Fruit fly (Drosophila melanogaster): ENCODE data around the gene Krn.

Krn gene

dm6 chr3L:17652878-17653700 is 991 bp downstream of the Krn start (continued):
- peak; percentile 26 for TF ChIP-seq Jarid2 (GFP tag; optimal IDR thresholded peaks at IDR 0.05)
- TF ChIP-seq Tbp (GFP tag; optimal IDR thresholded peaks at IDR 0.05) = no peak
- TF ChIP-seq pros (GFP tag; optimal IDR thresholded peaks at IDR 0.05) = peak; percentile 81
- no peak for TF ChIP-seq CG30403 (GFP tag; optimal IDR thresholded peaks at IDR 0.05)
- TF ChIP-seq dati (GFP tag; IDR thresholded peaks at IDR 0.05) = no peak
- TF ChIP-seq CG6791 (GFP tag; IDR thresholded peaks at IDR 0.05; ENCODE audit: partially characterized antibody) = no peak
- peak; percentile 8 for TF ChIP-seq CoRest (tag; optimal IDR thresholded peaks at IDR 0.05)
- no peak for TF ChIP-seq CG4404 (GFP tag; IDR thresholded peaks at IDR 0.05)
- peak; percentile 71; the same call in 1 of the 2 replicates for TF ChIP-seq E2f1 (GFP tag; IDR thresholded peaks at IDR 0.05)
- TF ChIP-seq CG12104 (GFP tag; optimal IDR thresholded peaks at IDR 0.05) = peak; percentile 47
- TF ChIP-seq Fer3 (tag; optimal IDR thresholded peaks at IDR 0.05) = peak; percentile 39
- TF ChIP-seq tup (GFP tag; optimal IDR thresholded peaks at IDR 0.05) = no peak
- no peak; the same call in 2 of the 3 replicates for TF ChIP-seq so (GFP tag; IDR thresholded peaks at IDR 0.05)
- no peak for TF ChIP-seq oc (tag; optimal IDR thresholded peaks at IDR 0.05)
- TF ChIP-seq ase (GFP tag; IDR thresholded peaks at IDR 0.05) = peak; percentile 55; the same call in 2 of the 3 replicates
- no peak for TF ChIP-seq CG3163 (GFP tag; optimal IDR thresholded peaks at IDR 0.05)
- peak; percentile 86 for TF ChIP-seq ara (GFP tag; IDR thresholded peaks at IDR 0.05)
- TF ChIP-seq CG1233 (GFP tag; optimal IDR thresholded peaks at IDR 0.05) = peak; percentile 2
- no peak for TF ChIP-seq CG12236 (GFP tag; optimal IDR thresholded peaks at IDR 0.05)

dm6 chr3L:17651717-17652651 is 2.1 kb downstream of the Krn start:
- TF ChIP-seq CG10431 (GFP tag; optimal IDR thresholded peaks at IDR 0.05) = no peak
- no peak for TF ChIP-seq onecut (GFP tag; IDR thresholded peaks at IDR 0.05)
- 0 out of 2 replicates have a peak, but pooled peaks have one; percentile 22 for TF ChIP-seq crol (GFP tag; IDR thresholded peaks at IDR 0.05)
- 0 out of 2 replicates have a peak, but pooled peaks have one; percentile 19 for TF ChIP-seq CG43689 (GFP tag; IDR thresholded peaks at IDR 0.05)
- peak; percentile 78 for TF ChIP-seq oc (tag; optimal IDR thresholded peaks at IDR 0.05)
- TF ChIP-seq CG1792 (GFP tag; optimal IDR thresholded peaks at IDR 0.05) = no peak
- peak; percentile 89 for TF ChIP-seq Blimp-1 (GFP tag; optimal IDR thresholded peaks at IDR 0.05)
- TF ChIP-seq dimm (GFP tag; IDR thresholded peaks at IDR 0.05) = no peak
- TF ChIP-seq HLH3B (GFP tag; IDR thresholded peaks at IDR 0.05) = 0 out of 2 replicates have a peak, but pooled peaks have one; percentile 6
- peak; percentile 5 for TF ChIP-seq CG2116 (GFP tag; optimal IDR thresholded peaks at IDR 0.05)
- peak; percentile 27 for TF ChIP-seq phol (tag; optimal IDR thresholded peaks at IDR 0.05)
- TF ChIP-seq Max (GFP tag; optimal IDR thresholded peaks at IDR 0.05) = no peak
- no peak for TF ChIP-seq CG12104 (GFP tag; optimal IDR thresholded peaks at IDR 0.05)
- TF ChIP-seq CG31388 (GFP tag; optimal IDR thresholded peaks at IDR 0.05) = no peak
- TF ChIP-seq Vsx1 (GFP tag; optimal IDR thresholded peaks at IDR 0.05) = peak; percentile 16
- no peak for TF ChIP-seq Myb (GFP tag; optimal IDR thresholded peaks at IDR 0.05)
- no peak for TF ChIP-seq Lhr (GFP tag; optimal IDR thresholded peaks at IDR 0.05)
- no peak for TF ChIP-seq peb (GFP tag; IDR thresholded peaks at IDR 0.05)
- TF ChIP-seq Camta (GFP tag; optimal IDR thresholded peaks at IDR 0.05) = peak; percentile 8
- TF ChIP-seq ase (GFP tag; IDR thresholded peaks at IDR 0.05) = no peak
- TF ChIP-seq vvl (GFP tag; IDR thresholded peaks at IDR 0.05) = peak; percentile 29; the same call in 1 of the 2 replicates
- no peak for TF ChIP-seq Jarid2 (GFP tag; optimal IDR thresholded peaks at IDR 0.05)
- TF ChIP-seq Xbp1 (GFP tag; optimal IDR thresholded peaks at IDR 0.05) = peak; percentile 16
- TF ChIP-seq BEAF-32 (GFP tag; optimal IDR thresholded peaks at IDR 0.05) = no peak
- TF ChIP-seq pzg (GFP tag; optimal IDR thresholded peaks at IDR 0.05) = no peak
- no peak for TF ChIP-seq CG34224 (GFP tag; IDR thresholded peaks at IDR 0.05; ENCODE audit: partially characterized antibody)
- TF ChIP-seq B-H1 (GFP tag; IDR thresholded peaks at IDR 0.05) = no peak; the same call in 2 of the 3 replicates
- TF ChIP-seq dm (GFP tag; optimal IDR thresholded peaks at IDR 0.05) = no peak
- peak; percentile 27 for TF ChIP-seq CG7839 (tag; optimal IDR thresholded peaks at IDR 0.05)
- peak; percentile 31 for TF ChIP-seq CG6765 (GFP tag; optimal IDR thresholded peaks at IDR 0.05)

Measured in whole organism, embryonic.